Worm (Caenorhabditis elegans): Measurements from ENCODE around the gene Y69H2.9.
A peak's percentile ranks its signal among the peaks of the same experiment; 100 is the strongest.

Y69H2.9 gene

ce11 chrV:18705319-18706062 lies 4.2 kb downstream of the Y69H2.9 start:
- TF ChIP-seq unc-62 (GFP tag; optimal IDR thresholded peaks at IDR 0.05) (no peak), lsy-2 (tag; optimal IDR thresholded peaks at IDR 0.05) (no peak), skn-1 (tag; optimal IDR thresholded peaks at IDR 0.05) (no peak), sma-9 (GFP tag; optimal IDR thresholded peaks at IDR 0.05) (no peak), sma-9 (tag; optimal IDR thresholded peaks at IDR 0.05) (no peak), mab-5 (tag; optimal IDR thresholded peaks at IDR 0.05) (no peak), C34F6.9 (tag; optimal IDR thresholded peaks at IDR 0.05) (no peak), elt-3 (tag; optimal IDR thresholded peaks at IDR 0.05) (no peak), sem-4 (tag; optimal IDR thresholded peaks at IDR 0.05) (no peak)

- TF ChIP-seq C34F6.9 (tag; optimal IDR thresholded peaks at IDR 0.05) (no peak), ztf-4 (tag; optimal IDR thresholded peaks at IDR 0.05) (no peak), crh-2 (tag; optimal IDR thresholded peaks at IDR 0.05) (no peak)
Observed at ce11 chrV:18706063-18706620, 4.8 kb downstream of the Y69H2.9 start, which contains the start of gene Y17D7C.1. TSS of gene Y17D7C.1 (plus strand) at chrV:18706570.

- TF ChIP-seq Y55F3AM.14 (GFP tag; optimal IDR thresholded peaks at IDR 0.05) (no peak), ceh-16 (tag; optimal IDR thresholded peaks at IDR 0.05) (no peak), nhr-12 (tag; optimal IDR thresholded peaks at IDR 0.05) (no peak)
Observed at ce11 chrV:18708015-18708414, 6.7 kb downstream of the Y69H2.9 start.

ce11 chrV:18709203-18709860 lies 8.0 kb downstream of the Y69H2.9 start, which contains the start of gene Y17D7C.6:
TSS of gene Y17D7C.6 (plus strand) at chrV:18709810.
- TF ChIP-seq ztf-1 (GFP tag; conservative IDR thresholded peaks at IDR 0.05) (no peak), sem-4 (tag; optimal IDR thresholded peaks at IDR 0.05) (no peak), blmp-1 (tag; optimal IDR thresholded peaks at IDR 0.05; ENCODE audit: insufficient read depth) (no peak), fos-1 (tag; optimal IDR thresholded peaks at IDR 0.05) (no peak), nhr-129 (tag; optimal IDR thresholded peaks at IDR 0.05) (no peak), skn-1 (tag; optimal IDR thresholded peaks at IDR 0.05) (no peak), nhr-237 (tag; optimal IDR thresholded peaks at IDR 0.05) (no peak), lin-11 (tag; optimal IDR thresholded peaks at IDR 0.05) (no peak), elt-3 (tag; optimal IDR thresholded peaks at IDR 0.05) (no peak), nhr-11 (tag; optimal IDR thresholded peaks at IDR 0.05) (no peak), crh-2 (tag; optimal IDR thresholded peaks at IDR 0.05) (no peak), sma-3 (GFP tag; optimal IDR thresholded peaks at IDR 0.05) (no peak), egl-27 (tag; optimal IDR thresholded peaks at IDR 0.05) (no peak), ztf-11 (tag; optimal IDR thresholded peaks at IDR 0.05) (no peak), alr-1 (tag; optimal IDR thresholded peaks at IDR 0.05) (no peak), zag-1 (tag; optimal IDR thresholded peaks at IDR 0.05) (no peak), C34F6.9 (tag; optimal IDR thresholded peaks at IDR 0.05) (no peak), lin-39 (tag; optimal IDR thresholded peaks at IDR 0.05) (no peak), nhr-10 (tag; optimal IDR thresholded peaks at IDR 0.05) (no peak), lsy-2 (tag; optimal IDR thresholded peaks at IDR 0.05) (no peak)

- TF ChIP-seq C34F6.9 (tag; optimal IDR thresholded peaks at IDR 0.05), result peak; percentile 28
- TF ChIP-seq Y55F3AM.14 (GFP tag; optimal IDR thresholded peaks at IDR 0.05), result no peak
- peak; percentile 33 for TF ChIP-seq lin-13 (GFP tag; optimal IDR thresholded peaks at IDR 0.05)
- peak; percentile 88 for TF ChIP-seq sem-4 (tag; optimal IDR thresholded peaks at IDR 0.05)
- TF ChIP-seq ZK546.5 (tag; optimal IDR thresholded peaks at IDR 0.05), result no peak
- TF ChIP-seq lsy-2 (tag; optimal IDR thresholded peaks at IDR 0.05), result peak in 1 of 2 experiments; percentile 64
- peak; percentile 68 for TF ChIP-seq unc-55 (GFP tag; optimal IDR thresholded peaks at IDR 0.05)
Observed at ce11 chrV:18710045-18710490, 8.7 kb downstream of the Y69H2.9 start.

Measured in whole organism, L2 larva.